Fruit fly (Drosophila melanogaster) whole organism, adult: ENCODE data around the gene Ts.

Experiments
- CG11617 ChIP-seq: fragments of 200-800 bp; sonication (Bioruptor generic); optimal IDR thresholded peaks from 2 replicates; lab custom pipeline; 2017; ENCODE audit warnings: mild to moderate bottlenecking, missing biosample characterization, missing genetic modification reagents, missing genetic modification characterization
- CG12768 ChIP-seq: fragments of 200-800 bp; sonication (Bioruptor generic); optimal IDR thresholded peaks from 2 replicates; lab custom pipeline; 2017; ENCODE audit warnings: missing biosample characterization, missing genetic modification characterization, mild to moderate bottlenecking, moderate library complexity, missing genetic modification reagents
- CG14711 ChIP-seq: fragments of 200-800 bp; sonication (Bioruptor generic); optimal IDR thresholded peaks from 2 replicates; lab custom pipeline; 2018; ENCODE audit warnings: missing biosample characterization, mild to moderate bottlenecking, missing genetic modification characterization, moderate library complexity
- CG1620 ChIP-seq: fragments of 200-800 bp; sonication (Bioruptor generic); optimal IDR thresholded peaks from 2 replicates; lab custom pipeline; 2016; ENCODE audit warnings: missing biosample characterization, missing genetic modification characterization
- CG33017 ChIP-seq: fragments of 200-800 bp; sonication (Bioruptor generic); optimal IDR thresholded peaks from 2 replicates; lab custom pipeline; 2018; ENCODE audit warnings: missing biosample characterization, mild to moderate bottlenecking, missing genetic modification characterization, moderate library complexity
- CG5204 ChIP-seq: fragments of 200-800 bp; sonication (Bioruptor generic); optimal IDR thresholded peaks from 2 replicates; lab custom pipeline; 2016; ENCODE audit warnings: missing biosample characterization, missing genetic modification characterization
- CG7045 ChIP-seq: fragments of 200-800 bp; sonication (Bioruptor generic); optimal IDR thresholded peaks from 2 replicates; lab custom pipeline; 2017; ENCODE audit warnings: missing biosample characterization, mild to moderate bottlenecking, missing genetic modification characterization
- CG7101 ChIP-seq: fragments of 200-800 bp; sonication (Bioruptor generic); optimal IDR thresholded peaks from 2 replicates; lab custom pipeline; 2018; ENCODE audit warnings: missing biosample characterization, mild to moderate bottlenecking, missing genetic modification characterization, moderate library complexity
- Clk ChIP-seq: fragments of 200-800 bp; sonication (Bioruptor generic); optimal IDR thresholded peaks from 2 replicates; lab custom pipeline; 2017; ENCODE audit warnings: missing biosample characterization, missing genetic modification characterization
- Crg-1 ChIP-seq: fragments of 200-800 bp; sonication (Bioruptor generic); optimal IDR thresholded peaks from 2 replicates; lab custom pipeline; 2016; ENCODE audit warnings: missing biosample characterization, missing genetic modification characterization
- Hr96 ChIP-seq: fragments of 200-800 bp; sonication (Bioruptor generic); optimal IDR thresholded peaks from 2 replicates; lab custom pipeline; 2016; ENCODE audit warnings: missing biosample characterization, missing genetic modification characterization
- Mnt ChIP-seq: fragments of 200-800 bp; sonication (Bioruptor generic); optimal IDR thresholded peaks from 2 replicates; lab custom pipeline; 2016; ENCODE audit warnings: missing biosample characterization, mild to moderate bottlenecking, missing genetic modification characterization
- bab1 ChIP-seq: fragments of 200-800 bp; sonication (Bioruptor generic); optimal IDR thresholded peaks from 3 replicates; lab custom pipeline; 2019; ENCODE audit warnings: missing biosample characterization, mild to moderate bottlenecking, missing genetic modification characterization, moderate library complexity
- cic ChIP-seq: fragments of 200-800 bp; sonication (Bioruptor generic); optimal IDR thresholded peaks from 2 replicates; lab custom pipeline; 2017; ENCODE audit warnings: missing biosample characterization, mild to moderate bottlenecking, missing genetic modification characterization, moderate library complexity
- cnc ChIP-seq, 2 experiments: fragments of >200 bp; optimal IDR thresholded peaks; 2 replicates each; lab custom pipeline; 2017
- kay ChIP-seq: fragments of 200-800 bp; sonication (Bioruptor generic); peaks from one replicate; lab custom pipeline; 2016; ENCODE audit warnings: missing biosample characterization, missing genetic modification characterization, borderline replicate concordance
- ovo ChIP-seq: fragments of 200-800 bp; sonication (Bioruptor generic); optimal IDR thresholded peaks from 2 replicates; lab custom pipeline; 2016; ENCODE audit warnings: missing biosample characterization, missing genetic modification characterization
- pad ChIP-seq: fragments of 200-800 bp; sonication (Bioruptor generic); optimal IDR thresholded peaks from 3 replicates; lab custom pipeline; 2017; ENCODE audit warnings: missing biosample characterization, missing genetic modification characterization, mild to moderate bottlenecking, moderate library complexity, missing genetic modification reagents
- tj ChIP-seq: fragments of 200-800 bp; sonication (Bioruptor generic); optimal IDR thresholded peaks from 3 replicates; lab custom pipeline; 2017; ENCODE audit warnings: missing biosample characterization, mild to moderate bottlenecking, missing genetic modification characterization, moderate library complexity
- toe ChIP-seq: fragments of 200-800 bp; sonication (Bioruptor generic); optimal IDR thresholded peaks from 2 replicates; lab custom pipeline; 2016; ENCODE audit warnings: missing biosample characterization, missing genetic modification characterization

Ts gene

DNA sequence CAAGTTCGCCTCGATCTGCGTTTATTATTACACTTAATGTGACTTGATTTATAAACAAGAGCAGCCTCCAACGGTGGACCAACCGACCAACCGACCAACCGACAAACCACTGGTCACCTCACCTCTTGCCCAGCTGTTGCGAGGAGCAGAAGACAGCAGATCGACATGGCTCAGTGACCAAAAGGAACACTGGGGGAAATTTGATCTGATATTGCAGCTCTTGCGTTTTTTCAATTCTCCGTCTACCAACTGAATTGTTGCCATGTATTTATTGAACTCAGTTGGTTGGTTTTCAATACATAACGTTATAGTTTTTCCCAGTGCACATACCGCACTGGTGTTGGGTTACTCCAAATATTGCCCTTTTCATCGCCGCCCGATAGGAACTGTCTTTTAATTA, 35.2 kb upstream of the Ts start:
- TF ChIP-seq toe (no peak), cic (no peak), ovo (GFP tag; lab: Kevin White, UChicago) (no peak), CG1620 (GFP tag; lab: Kevin White, UChicago) (no peak), Crg-1 (no peak), Clk (no peak), tj (GFP tag; lab: Kevin White, UChicago) (no peak), CG7101 (tag; lab: Kevin White, UChicago) (no peak), pad (GFP tag; lab: Kevin White, UChicago) (no peak), CG33017 (tag; lab: Kevin White, UChicago) (no peak), cnc (optimal IDR thresholded peaks at IDR 0.05; lab: Kevin White, UChicago) (no peak), Mnt (no peak)

DNA sequence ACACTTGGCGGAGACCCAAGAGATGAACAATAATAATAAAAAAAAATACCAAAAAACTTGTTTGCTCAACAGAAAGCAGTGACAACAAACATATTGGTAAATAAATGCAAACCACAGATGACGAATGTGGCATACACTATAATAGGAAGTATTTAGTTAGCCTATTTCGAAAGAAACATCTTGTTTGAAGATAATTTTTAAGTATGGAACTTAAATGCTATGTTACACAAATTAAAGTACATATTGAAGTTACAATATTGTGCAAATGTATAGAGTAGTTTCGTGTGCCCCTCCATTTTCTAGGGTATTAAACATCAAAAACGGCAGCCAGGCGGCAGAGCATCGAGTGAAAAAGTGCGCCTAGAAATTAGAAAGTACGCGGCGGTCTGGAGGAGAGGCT, 34.0 kb upstream of the Ts start:
- TF ChIP-seq Clk (no peak), CG11617 (GFP tag; lab: Kevin White, UChicago) (no peak), CG1620 (GFP tag; lab: Kevin White, UChicago) (no peak), CG7045 (GFP tag; lab: Kevin White, UChicago) (no peak), Mnt (no peak), Crg-1 (no peak), CG7101 (tag; lab: Kevin White, UChicago) (no peak)

dm6 chr2L:3001953-3002352, 32.5 kb upstream of the Ts start:
- TF ChIP-seq CG12768 (GFP tag; lab: Kevin White, UChicago) (no peak), CG1620 (GFP tag; lab: Kevin White, UChicago) (no peak)

DNA sequence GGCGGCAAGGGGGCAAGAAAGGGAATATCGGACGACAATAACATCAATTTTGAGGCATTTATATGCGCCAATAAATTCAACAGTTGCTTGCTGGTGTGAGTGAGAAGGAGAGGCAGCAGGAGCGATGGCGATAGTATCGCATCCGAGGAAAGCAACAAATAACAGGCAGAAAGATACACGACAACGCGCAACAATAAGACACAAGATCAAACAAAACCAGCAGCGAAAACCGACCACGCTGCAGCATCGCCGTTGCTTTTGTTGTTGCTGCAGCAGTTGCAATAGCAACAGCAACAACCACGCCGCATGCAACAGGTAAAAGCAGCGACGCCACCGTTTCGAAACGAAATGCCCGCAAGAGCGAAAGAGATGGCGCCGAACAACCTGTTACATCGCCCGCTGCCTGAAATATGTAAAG, 31.1 kb upstream of the Ts start:
- TF ChIP-seq pad (GFP tag; lab: Kevin White, UChicago) (no peak), cic (no peak), CG14711 (tag; lab: Kevin White, UChicago) (no peak), kay (GFP tag; lab: Kevin White, UChicago) (no peak), cnc (optimal IDR thresholded peaks at IDR 0.05; lab: Kevin White, UChicago) (no peak), CG11617 (GFP tag; lab: Kevin White, UChicago) (no peak), CG1620 (GFP tag; lab: Kevin White, UChicago) (no peak), ovo (GFP tag; lab: Kevin White, UChicago) (no peak), tj (GFP tag; lab: Kevin White, UChicago) (no peak), Crg-1 (no peak), CG7101 (tag; lab: Kevin White, UChicago) (no peak), CG5204 (GFP tag; lab: Kevin White, UChicago) (no peak)

DNA sequence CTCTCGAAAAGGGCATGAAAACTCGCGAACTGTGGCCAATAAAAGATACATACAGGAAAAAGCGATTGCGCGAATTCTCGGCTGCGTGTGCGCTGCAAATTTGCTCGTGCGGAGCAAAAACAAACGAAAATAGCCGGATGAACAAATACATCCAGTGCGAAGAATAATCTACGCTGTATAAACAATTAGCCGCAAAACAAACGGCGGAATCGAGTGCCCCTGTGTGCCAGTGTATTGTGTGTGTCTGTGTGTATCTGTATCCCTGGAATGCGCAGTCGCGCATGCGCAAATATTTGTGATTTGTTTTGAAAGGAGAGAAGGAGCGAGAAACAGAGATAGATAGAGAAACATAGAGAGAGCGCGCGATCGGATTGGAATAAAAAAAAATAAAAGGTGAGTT, 30.2 kb upstream of the Ts start:
- TF ChIP-seq cic = no peak

- TF ChIP-seq CG7045 (GFP tag; lab: Kevin White, UChicago) = no peak
- TF ChIP-seq Mnt = no peak
- TF ChIP-seq pad (GFP tag; lab: Kevin White, UChicago) = no peak
- TF ChIP-seq bab1 (GFP tag; lab: Kevin White, UChicago) = peak; percentile 19
- peak; percentile 61 for TF ChIP-seq tj (GFP tag; lab: Kevin White, UChicago)
- TF ChIP-seq CG11617 (GFP tag; lab: Kevin White, UChicago) = no peak
Observed at dm6 chr2L:2999113-2999512, 29.7 kb upstream of the Ts start, which contains the start of gene Ccdc85. TSS of gene Ccdc85 (plus strand) at chr2L:2999286.

- TF ChIP-seq cnc (optimal IDR thresholded peaks at IDR 0.05; lab: Kevin White, UChicago) (no peak), tj (GFP tag; lab: Kevin White, UChicago) (no peak), pad (GFP tag; lab: Kevin White, UChicago) (no peak), CG14711 (tag; lab: Kevin White, UChicago) (no peak), CG1620 (GFP tag; lab: Kevin White, UChicago) (no peak), kay (GFP tag; lab: Kevin White, UChicago) (no peak), Mnt (no peak), cic (no peak), toe (no peak), CG7101 (tag; lab: Kevin White, UChicago) (no peak), CG5204 (GFP tag; lab: Kevin White, UChicago) (no peak), Clk (no peak), CG7045 (GFP tag; lab: Kevin White, UChicago) (no peak), ovo (GFP tag; lab: Kevin White, UChicago) (no peak), CG33017 (tag; lab: Kevin White, UChicago) (no peak), Hr96 (GFP tag; lab: Kevin White, UChicago) (no peak), bab1 (GFP tag; lab: Kevin White, UChicago) (no peak), CG11617 (GFP tag; lab: Kevin White, UChicago) (no peak)
Observed at dm6 chr2L:2993702-2994101, 24.3 kb upstream of the Ts start.

DNA sequence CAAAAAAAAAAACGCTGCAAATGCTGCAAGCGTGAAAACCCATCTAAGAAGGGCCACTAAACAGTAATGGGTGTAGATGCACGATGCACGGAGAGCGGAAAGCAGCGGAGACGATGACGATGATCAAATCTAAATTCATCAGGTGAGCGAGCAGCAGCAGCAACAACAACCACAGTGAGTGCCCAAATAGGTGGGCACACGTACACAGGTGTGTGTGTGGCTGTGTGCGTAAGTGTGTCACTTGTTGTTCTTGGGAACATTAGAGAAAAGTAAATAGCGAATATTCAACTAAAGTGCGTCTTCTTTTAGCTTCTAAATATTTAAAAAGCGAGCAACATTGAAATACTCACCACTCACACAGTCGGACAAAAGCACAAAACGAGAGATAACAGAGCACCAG, 23.8 kb upstream of the Ts start:
- TF ChIP-seq pad (GFP tag; lab: Kevin White, UChicago) = no peak
- peak; percentile 58 for TF ChIP-seq CG12768 (GFP tag; lab: Kevin White, UChicago)
- TF ChIP-seq cnc (optimal IDR thresholded peaks at IDR 0.05; lab: Kevin White, UChicago) = no peak
- TF ChIP-seq Mnt = peak; percentile 25
